Fruit fly (Drosophila melanogaster) whole organism, embryonic: ENCODE results near the gene MtnD.

Experiments used
- ATbp ChIP-seq: fragments of 200-800 bp; sonication (Bioruptor generic); optimal IDR thresholded peaks from 2 replicates; lab custom pipeline; 2017; ENCODE audit warnings: missing biosample characterization, mild to moderate bottlenecking, missing genetic modification characterization, missing genetic modification reagents
- Atf-2 ChIP-seq: fragments of 200-800 bp; sonication (Bioruptor generic); optimal IDR thresholded peaks from 2 replicates; lab custom pipeline; 2016; ENCODE audit warnings: missing biosample characterization, missing genetic modification characterization
- Bgb ChIP-seq: fragments of 200-800 bp; sonication (Bioruptor generic); IDR thresholded peaks from 2 replicates; pipeline ENCODE4 v1.3.6; 2022; ENCODE audit warnings: missing biosample characterization, missing genetic modification characterization; ENCODE audit not compliant: partially characterized antibody
- CG10431 ChIP-seq: fragments of 200-800 bp; sonication (Bioruptor generic); optimal IDR thresholded peaks from 3 replicates; lab custom pipeline; 2018; ENCODE audit warnings: missing biosample characterization, mild to moderate bottlenecking, missing genetic modification characterization
- CG11398 ChIP-seq: fragments of 200-800 bp; sonication (Bioruptor generic); optimal IDR thresholded peaks from 2 replicates; lab custom pipeline; 2016; ENCODE audit warnings: missing biosample characterization, missing genetic modification characterization
- CG13624 ChIP-seq: fragments of 200-800 bp; sonication (Bioruptor generic); optimal IDR thresholded peaks from 2 replicates; lab custom pipeline; 2016; ENCODE audit warnings: missing biosample characterization, missing genetic modification characterization
- CG15073 ChIP-seq: fragments of 200-800 bp; sonication (Bioruptor generic); optimal IDR thresholded peaks from 2 replicates; lab custom pipeline; 2016; ENCODE audit warnings: missing biosample characterization, missing genetic modification characterization
- CG1647 ChIP-seq: fragments of 200-800 bp; sonication (Bioruptor generic); optimal IDR thresholded peaks from 3 replicates; lab custom pipeline; 2016; ENCODE audit warnings: missing biosample characterization, missing genetic modification characterization
- CG2712 ChIP-seq: fragments of 200-800 bp; optimal IDR thresholded peaks from 3 replicates; lab custom pipeline; 2019; ENCODE audit warnings: missing biosample characterization, mild to moderate bottlenecking, missing genetic modification characterization, moderate library complexity
- CG3726 ChIP-seq: fragments of 200-800 bp; sonication (Bioruptor generic); IDR thresholded peaks from 3 replicates; pipeline ENCODE4, ENCODE4 v1.3.6; 2022; ENCODE audit warnings: missing biosample characterization, missing genetic modification characterization
- CG4282 ChIP-seq: fragments of 200-800 bp; sonication (Bioruptor generic); optimal IDR thresholded peaks from 2 replicates; lab custom pipeline; 2016; ENCODE audit warnings: missing biosample characterization, missing genetic modification characterization
- CG43689 ChIP-seq: fragments of 200-800 bp; sonication (Bioruptor generic); IDR thresholded peaks from 2 replicates; pipeline ENCODE4 v1.3.6; 2022; ENCODE audit warnings: missing biosample characterization, missing genetic modification characterization
- CG4707 ChIP-seq: fragments of 200-800 bp; sonication (Bioruptor generic); optimal IDR thresholded peaks from 2 replicates; lab custom pipeline; 2018; ENCODE audit warnings: missing biosample characterization, mild to moderate bottlenecking, missing genetic modification characterization, moderate library complexity
- CG6813 ChIP-seq: fragments of 200-800 bp; sonication (Bioruptor generic); optimal IDR thresholded peaks from 2 replicates; lab custom pipeline; 2017; ENCODE audit warnings: missing biosample characterization, missing genetic modification characterization, mild to moderate bottlenecking, moderate library complexity, missing genetic modification reagents
- CG7556 ChIP-seq: fragments of 200-800 bp; sonication (Bioruptor generic); optimal IDR thresholded peaks from 2 replicates; lab custom pipeline; 2017; ENCODE audit warnings: missing biosample characterization, mild to moderate bottlenecking, missing genetic modification characterization
- CG7928 ChIP-seq: fragments of 200-800 bp; sonication (Bioruptor generic); optimal IDR thresholded peaks from 2 replicates; lab custom pipeline; 2017; ENCODE audit warnings: missing biosample characterization, mild to moderate bottlenecking, missing genetic modification characterization
- CG8478 ChIP-seq: fragments of >200 bp; optimal IDR thresholded peaks from 2 replicates; lab custom pipeline; 2018
- CG9727 ChIP-seq: fragments of 200-800 bp; sonication (Bioruptor generic); optimal IDR thresholded peaks from 3 replicates; lab custom pipeline; 2017; ENCODE audit warnings: missing biosample characterization, mild to moderate bottlenecking, missing genetic modification characterization
- Deaf1 ChIP-seq: fragments of 200-800 bp; optimal IDR thresholded peaks from 3 replicates; lab custom pipeline; 2019; ENCODE audit warnings: missing biosample characterization, mild to moderate bottlenecking, missing genetic modification characterization, moderate library complexity
- HLH4C ChIP-seq: fragments of 200-800 bp; sonication (Bioruptor generic); IDR thresholded peaks from 3 replicates; pipeline ENCODE4 v1.3.6; 2022; ENCODE audit warnings: missing biosample characterization, missing genetic modification characterization; ENCODE audit not compliant: partially characterized antibody
- Hsf ChIP-seq: fragments of 200-800 bp; sonication (Bioruptor generic); optimal IDR thresholded peaks from 3 replicates; lab custom pipeline; 2016; ENCODE audit warnings: missing biosample characterization, missing genetic modification characterization
- Jarid2 ChIP-seq: fragments of 200-800 bp; sonication (Bioruptor generic); optimal IDR thresholded peaks from 3 replicates; lab custom pipeline; 2017; ENCODE audit warnings: mild to moderate bottlenecking, missing biosample characterization, missing genetic modification reagents, missing genetic modification characterization
- Max ChIP-seq: fragments of 200-800 bp; sonication (Bioruptor generic); optimal IDR thresholded peaks from 2 replicates; lab custom pipeline; 2016; ENCODE audit warnings: missing biosample characterization, mild to moderate bottlenecking, missing genetic modification characterization
- Nf-YA ChIP-seq: fragments of 200-800 bp; sonication (Bioruptor generic); IDR thresholded peaks from 2 replicates; pipeline ENCODE4 v1.3.6; 2022; ENCODE audit warnings: missing biosample characterization, missing genetic modification characterization
- Nf-YC ChIP-seq: fragments of 200-800 bp; optimal IDR thresholded peaks from 3 replicates; lab custom pipeline; 2019; ENCODE audit warnings: missing biosample characterization, mild to moderate bottlenecking, missing genetic modification characterization, moderate library complexity
- Oli ChIP-seq: fragments of 200-800 bp; sonication (Bioruptor generic); optimal IDR thresholded peaks from 2 replicates; lab custom pipeline; 2018; ENCODE audit warnings: missing biosample characterization, mild to moderate bottlenecking, missing genetic modification characterization, moderate library complexity
- Optix ChIP-seq: fragments of 200-800 bp; sonication (Bioruptor generic); IDR thresholded peaks from 3 replicates; pipeline ENCODE4 v1.3.6; 2022; ENCODE audit warnings: missing biosample characterization, missing genetic modification characterization
- Ptx1 ChIP-seq: fragments of 200-800 bp; sonication (Bioruptor generic); IDR thresholded peaks from 2 replicates; pipeline ENCODE4 v1.3.6; 2022; ENCODE audit warnings: missing biosample characterization, missing genetic modification characterization
- Spps ChIP-seq: fragments of 200-800 bp; sonication (Bioruptor generic); optimal IDR thresholded peaks from 2 replicates; lab custom pipeline; 2018; ENCODE audit warnings: missing biosample characterization, mild to moderate bottlenecking, missing genetic modification characterization
- Xrp1 ChIP-seq: fragments of 200-800 bp; sonication (Bioruptor generic); IDR thresholded peaks from 2 replicates; pipeline ENCODE4 v1.3.6; 2022; ENCODE audit warnings: missing biosample characterization, missing genetic modification characterization
- ap ChIP-seq: fragments of 200-800 bp; sonication (Bioruptor generic); IDR thresholded peaks from 2 replicates; pipeline ENCODE4 v1.3.6; 2022; ENCODE audit warnings: missing biosample characterization, missing genetic modification characterization
- ato ChIP-seq: fragments of 200-800 bp; sonication (Bioruptor generic); IDR thresholded peaks from 2 replicates; pipeline ENCODE4 v1.3.6; 2022; ENCODE audit warnings: missing biosample characterization, missing genetic modification characterization; ENCODE audit not compliant: partially characterized antibody
- cato ChIP-seq: fragments of 200-800 bp; sonication (Bioruptor generic); optimal IDR thresholded peaks from 2 replicates; lab custom pipeline; 2016; ENCODE audit warnings: missing biosample characterization, missing genetic modification characterization, borderline replicate concordance
- crol ChIP-seq: fragments of 200-800 bp; sonication (Bioruptor generic); IDR thresholded peaks from 2 replicates; pipeline ENCODE4 v1.3.6; 2022; ENCODE audit warnings: missing biosample characterization, missing genetic modification characterization
- dmrt11E ChIP-seq: fragments of 200-800 bp; sonication (Bioruptor generic); optimal IDR thresholded peaks from 3 replicates; lab custom pipeline; 2018; ENCODE audit warnings: missing biosample characterization, mild to moderate bottlenecking, missing genetic modification characterization, moderate library complexity
- dmrt99B ChIP-seq: fragments of 200-800 bp; sonication (Bioruptor generic); optimal IDR thresholded peaks from 2 replicates; lab custom pipeline; 2018; ENCODE audit warnings: missing biosample characterization, mild to moderate bottlenecking, missing genetic modification characterization, moderate library complexity
- eve ChIP-seq, 2 experiments: fragments of >200 bp; optimal IDR thresholded peaks; 2 replicates each; lab custom pipeline; 2017; ENCODE audit warnings: missing biosample characterization in 2 of 2, missing genetic modification characterization in 2 of 2
- fru ChIP-seq: fragments of >200 bp; optimal IDR thresholded peaks from 2 replicates; lab custom pipeline; 2017
- hbn ChIP-seq: fragments of 200-800 bp; sonication (Bioruptor generic); IDR thresholded peaks from 2 replicates; pipeline ENCODE4 v1.3.6; 2022; ENCODE audit warnings: missing biosample characterization, missing genetic modification characterization; ENCODE audit not compliant: partially characterized antibody
- mirr ChIP-seq: fragments of 200-800 bp; sonication (Bioruptor generic); optimal IDR thresholded peaks from 3 replicates; lab custom pipeline; 2018; ENCODE audit warnings: missing biosample characterization, mild to moderate bottlenecking, missing genetic modification characterization
- org-1 ChIP-seq: fragments of 200-800 bp; sonication (Bioruptor generic); optimal IDR thresholded peaks from 2 replicates; lab custom pipeline; 2017; ENCODE audit warnings: missing biosample characterization, missing genetic modification characterization
- pita ChIP-seq: fragments of 200-800 bp; sonication (Bioruptor generic); optimal IDR thresholded peaks from 2 replicates; lab custom pipeline; 2017; ENCODE audit warnings: missing biosample characterization, mild to moderate bottlenecking, missing genetic modification characterization
- prd ChIP-seq, 3 experiments: fragments of >200 bp in 2 of 3; fragments of 200-800 bp in 1 of 3; sonication (Bioruptor generic) in 1 of 3; optimal IDR thresholded peaks in 2 of 3; IDR thresholded peaks in 1 of 3; 2 replicates in 2 of 3; 3 replicates in 1 of 3; pipeline versions ENCODE4 v1.3.6 to Lab custom; 2017 to 2022; ENCODE audit warnings: missing biosample characterization in 1 of 3, missing genetic modification characterization in 1 of 3
- scrt ChIP-seq: fragments of 200-800 bp; sonication (Bioruptor generic); optimal IDR thresholded peaks from 2 replicates; lab custom pipeline; 2018; ENCODE audit warnings: missing biosample characterization, mild to moderate bottlenecking, missing genetic modification characterization, moderate library complexity
- seq ChIP-seq: fragments of 200-800 bp; sonication (Bioruptor generic); IDR thresholded peaks from 2 replicates; pipeline ENCODE4 v1.3.6; 2022; ENCODE audit warnings: missing biosample characterization, missing genetic modification characterization
- sob ChIP-seq: fragments of 200-800 bp; sonication (Bioruptor generic); IDR thresholded peaks from 2 replicates; pipeline ENCODE4 v1.3.6; 2022; ENCODE audit warnings: missing biosample characterization, missing genetic modification characterization
- stc ChIP-seq: fragments of 200-800 bp; sonication (Bioruptor generic); IDR thresholded peaks from 2 replicates; pipeline ENCODE4 v1.3.6; 2022; ENCODE audit warnings: missing biosample characterization, missing genetic modification characterization
- toy ChIP-seq: fragments of 200-800 bp; sonication (Bioruptor generic); IDR thresholded peaks from 2 replicates; pipeline ENCODE4 v1.3.6; 2022; ENCODE audit warnings: missing biosample characterization, missing genetic modification characterization
- vfl ChIP-seq: fragments of 200-800 bp; sonication (Bioruptor generic); optimal IDR thresholded peaks from 2 replicates; lab custom pipeline; 2016; ENCODE audit warnings: missing biosample characterization, missing genetic modification characterization

The MtnD gene

DNA sequence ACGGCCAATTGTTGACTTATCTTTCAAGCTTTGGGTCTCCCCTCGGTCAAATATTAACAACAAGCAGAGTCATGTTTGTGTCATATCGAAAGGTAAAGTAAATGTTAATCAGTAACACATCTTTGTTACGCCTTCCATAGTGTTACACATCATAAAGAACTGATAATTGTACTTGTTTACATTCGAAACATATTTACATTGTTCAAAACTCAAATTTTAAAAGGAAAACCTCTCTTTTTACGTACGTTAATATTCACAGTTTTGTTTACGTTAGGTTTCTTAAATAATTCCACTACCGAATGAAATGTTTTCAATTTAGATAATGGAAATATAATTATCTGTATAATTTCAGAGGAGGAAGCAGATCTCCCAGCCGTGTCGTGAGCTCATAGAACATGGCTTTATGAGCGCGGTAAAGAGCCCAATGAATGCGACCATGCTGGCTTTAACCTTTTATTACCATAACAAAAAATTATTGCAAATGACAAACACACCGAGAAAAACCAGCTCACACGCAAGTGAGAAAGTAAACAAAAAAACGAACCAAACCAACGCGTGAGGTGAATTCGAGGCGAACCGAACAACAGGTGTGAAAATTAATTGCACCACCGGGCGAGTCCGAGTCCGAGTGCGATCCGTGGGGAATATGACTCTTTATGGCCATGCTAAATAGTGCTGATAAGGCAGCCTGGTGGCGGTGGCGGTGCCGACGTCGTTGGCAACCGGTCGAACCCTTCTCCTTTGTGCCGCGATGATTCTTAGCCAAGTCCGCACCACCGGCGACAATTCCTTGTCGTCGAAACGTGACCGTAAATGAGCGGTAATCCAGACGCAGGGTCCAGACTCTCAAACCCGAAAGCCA lies 7.8 kb downstream of the MtnD start (continued):
- TF ChIP-seq Jarid2 (GFP tag; lab: Kevin White, UChicago): no peak
- peak; percentile 73 for TF ChIP-seq CG9727 (GFP tag; lab: Kevin White, UChicago)
- TF ChIP-seq Oli: no peak
- no peak for TF ChIP-seq Hsf
- no peak for TF ChIP-seq cato (GFP tag; lab: Kevin White, UChicago)
- peak; percentile 49 for TF ChIP-seq sob (GFP tag; lab: Robert Waterston, UW)
- no peak for TF ChIP-seq CG7928 (GFP tag; lab: Kevin White, UChicago)
- TF ChIP-seq CG15073 (GFP tag; lab: Kevin White, UChicago): no peak
- TF ChIP-seq ato (GFP tag; lab: Robert Waterston, UW): no peak
- TF ChIP-seq pita (GFP tag; lab: Kevin White, UChicago): no peak
- TF ChIP-seq mirr (GFP tag; lab: Kevin White, UChicago): no peak
- peak; percentile 56 for TF ChIP-seq CG7556 (GFP tag; lab: Kevin White, UChicago)
- no peak for TF ChIP-seq Optix (GFP tag; lab: Robert Waterston, UW)
- no peak for TF ChIP-seq CG43689
- TF ChIP-seq fru: no peak
- TF ChIP-seq Deaf1 (tag; lab: Kevin White, UChicago): peak; percentile 29
- no peak for TF ChIP-seq hbn
- TF ChIP-seq CG4707 (GFP tag; lab: Kevin White, UChicago): peak; percentile 60
- TF ChIP-seq ap (GFP tag; lab: Robert Waterston, UW): no peak; the same call in 1 of the 2 replicates
- TF ChIP-seq Max (GFP tag; lab: Kevin White, UChicago): no peak
- TF ChIP-seq CG4282 (GFP tag; lab: Kevin White, UChicago): no peak
- no peak for TF ChIP-seq Ptx1 (GFP tag; lab: Robert Waterston, UW)
- peak; percentile 3 for TF ChIP-seq CG10431
- TF ChIP-seq ATbp: peak; percentile 79
- no peak for TF ChIP-seq stc (GFP tag; lab: Robert Waterston, UW)
- TF ChIP-seq toy (GFP tag; lab: Robert Waterston, UW): no peak
- peak in 1 of 2 experiments; percentile 75 for TF ChIP-seq eve (GFP tag; optimal IDR thresholded peaks at IDR 0.05; lab: Kevin White, UChicago)
- peak; percentile 77 for TF ChIP-seq CG6813 (GFP tag; lab: Kevin White, UChicago)
- TF ChIP-seq Xrp1 (GFP tag; lab: Robert Waterston, UW): peak; percentile 74
- peak; percentile 48 for TF ChIP-seq CG11398 (GFP tag; lab: Kevin White, UChicago)
- peak; percentile 47 for TF ChIP-seq scrt (GFP tag; lab: Kevin White, UChicago)
- no peak for TF ChIP-seq CG3726 (GFP tag; lab: Robert Waterston, UW)
- peak; percentile 20 for TF ChIP-seq Spps (tag; lab: Kevin White, UChicago)
- no peak for TF ChIP-seq prd (optimal IDR thresholded peaks at IDR 0.05; lab: Kevin White, UChicago)
- no peak for TF ChIP-seq prd (GFP tag; IDR thresholded peaks at IDR 0.05; lab: Robert Waterston, UW)
- peak; percentile 20 for TF ChIP-seq Atf-2 (GFP tag; lab: Kevin White, UChicago)
- TF ChIP-seq CG13624: no peak
- TF ChIP-seq CG1647 (GFP tag; lab: Kevin White, UChicago): no peak
- TF ChIP-seq dmrt99B (tag; lab: Kevin White, UChicago): no peak
- TF ChIP-seq CG2712 (tag; lab: Kevin White, UChicago): peak; percentile 67
- peak; percentile 74 for TF ChIP-seq dmrt11E (tag; lab: Kevin White, UChicago)
- TF ChIP-seq Nf-YA: no peak
- peak; percentile 33 for TF ChIP-seq org-1 (GFP tag; lab: Kevin White, UChicago)
- TF ChIP-seq Bgb: no peak
- no peak for TF ChIP-seq crol (GFP tag; lab: Robert Waterston, UW)
- TF ChIP-seq vfl (GFP tag; lab: Kevin White, UChicago): no peak
- no peak; the same call in 1 of the 2 replicates for TF ChIP-seq seq (GFP tag; lab: Robert Waterston, UW)
- TF ChIP-seq Nf-YC (tag; lab: Kevin White, UChicago): no peak
- no peak for TF ChIP-seq CG8478 (lab: Kevin White, UChicago)
- TF ChIP-seq HLH4C: no peak
